Fruit fly (Drosophila melanogaster) whole organism, prepupa: ENCODE measurements around the gene CG10286.

Experiments used
- dsx ChIP-seq: fragments of 200-800 bp; optimal IDR thresholded peaks from 3 replicates; lab custom pipeline; 2019; ENCODE audit warnings: missing biosample characterization, mild to moderate bottlenecking, missing genetic modification characterization, moderate library complexity; ENCODE audit not compliant: poor library complexity, severe bottlenecking
- spab ChIP-seq: fragments of 200-800 bp; sonication (Bioruptor generic); optimal IDR thresholded peaks from 2 replicates; lab custom pipeline; 2017; ENCODE audit warnings: missing biosample characterization, mild to moderate bottlenecking, missing genetic modification characterization, missing genetic modification reagents

- TF ChIP-seq dsx (GFP tag; lab: Kevin White, UChicago), result no peak
- TF ChIP-seq spab (GFP tag; lab: Kevin White, UChicago), result no peak
Measured at dm6 chr3R:6337397-6337796, 31.4 kb upstream of the CG10286 start.
